Worm (Caenorhabditis elegans): ENCODE results near the gene gst-14.
"Not testable (repeated sequence)": the region's sequence is repeated elsewhere in the genome, so short reads cannot be mapped to it uniquely, and the experiment has no call there.

Gene gst-14

ce11 chrII:13661990-13662389, 46.1 kb upstream of the gst-14 start, which contains the start of gene C31C9.6:
TSS of gene C31C9.6 (minus strand) at chrII:13662090.
- TF ChIP-seq dmd-6 (GFP tag; IDR thresholded peaks at IDR 0.05): peak; percentile 74

DNA sequence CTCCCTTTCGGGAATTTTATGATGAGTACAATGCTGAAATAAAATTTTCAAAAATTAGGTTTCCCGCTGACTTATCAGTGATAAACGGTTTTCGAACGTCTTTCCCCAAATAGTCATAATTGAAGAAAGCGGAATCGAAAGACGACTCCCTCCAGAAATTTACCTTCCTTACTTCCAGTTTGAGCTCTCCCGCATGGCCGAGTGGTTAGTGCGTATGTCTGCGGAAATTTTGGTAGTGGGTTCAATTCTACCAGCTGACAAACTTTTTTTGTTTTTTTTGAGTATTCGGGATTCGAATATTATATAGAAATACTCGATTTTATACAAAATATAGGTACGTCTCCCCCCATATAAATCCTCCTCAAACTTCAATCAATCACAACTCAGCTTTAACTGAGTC, 42.5 kb upstream of the gst-14 start:
- TF ChIP-seq lin-38 (GFP tag; IDR thresholded peaks at IDR 0.05): peak; percentile 60; the same call in 1 of the 2 replicates
- TF ChIP-seq dmd-8 (GFP tag; IDR thresholded peaks at IDR 0.05): peak; percentile 70; the same call in 1 of the 2 replicates
- TF ChIP-seq F26F4.8 (GFP tag; conservative IDR thresholded peaks at IDR 0.05): peak; percentile 77; the same call in 1 of the 2 replicates
- 0 out of 2 replicates have a peak, but pooled peaks have one; percentile 50 for TF ChIP-seq D1046.2 (GFP tag; IDR thresholded peaks at IDR 0.05)
- TF ChIP-seq dmd-6 (GFP tag; IDR thresholded peaks at IDR 0.05): 0 out of 2 replicates have a peak, but pooled peaks have one; percentile 18
- TF ChIP-seq tra-1 (GFP tag; IDR thresholded peaks at IDR 0.05): peak; percentile 68; the same call in 1 of the 2 replicates
- TF ChIP-seq lim-7 (GFP tag; IDR thresholded peaks at IDR 0.05): peak; percentile 88
- 0 out of 2 replicates have a peak, but pooled peaks have one; percentile 50 for TF ChIP-seq ctbp-1 (GFP tag; IDR thresholded peaks at IDR 0.05)
- TF ChIP-seq egl-43 (GFP tag; IDR thresholded peaks at IDR 0.05): peak; percentile 77
- peak; percentile 79 for TF ChIP-seq pha-4 (GFP tag; IDR thresholded peaks at IDR 0.05)
- not testable (repeated sequence) for TF ChIP-seq pha-4 (tag; optimal IDR thresholded peaks at IDR 0.05)
- TF ChIP-seq arid-1 (GFP tag; conservative IDR thresholded peaks at IDR 0.05): peak; percentile 79
- peak; percentile 35; the same call in 1 of the 2 replicates for TF ChIP-seq Y75B8A.6 (GFP tag; IDR thresholded peaks at IDR 0.05)
- TF ChIP-seq snpc-1.2 (GFP tag; IDR thresholded peaks at IDR 0.05): 0 out of 2 replicates have a peak, but pooled peaks have one; percentile 43
- TF ChIP-seq vab-7 (GFP tag; IDR thresholded peaks at IDR 0.05): peak; percentile 49; the same call in 1 of the 2 replicates
- peak; percentile 61; the same call in 1 of the 2 replicates for TF ChIP-seq F44E2.7 (GFP tag; IDR thresholded peaks at IDR 0.05)
- peak; percentile 33; the same call in 1 of the 2 replicates for TF ChIP-seq hmg-1.1 (GFP tag; IDR thresholded peaks at IDR 0.05)

DNA sequence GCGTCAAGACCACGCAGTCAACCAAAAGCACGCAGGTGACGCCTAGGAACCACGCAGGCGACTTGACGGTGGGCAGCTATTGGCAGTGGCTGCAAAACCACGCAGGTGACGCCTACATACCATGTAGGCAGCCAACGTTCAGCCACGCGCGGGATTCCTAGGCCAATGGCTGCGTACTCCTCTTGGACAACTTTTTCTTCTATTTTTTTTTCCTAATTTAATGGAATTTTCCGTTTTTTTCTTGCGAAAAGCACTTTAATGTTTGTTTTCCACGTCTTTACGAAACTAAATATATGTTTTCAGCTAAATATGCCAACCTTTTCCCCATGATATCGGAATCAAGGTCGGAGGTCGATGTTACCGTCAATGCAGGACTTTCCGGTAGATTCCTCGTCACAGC, 38.8 kb upstream of the gst-14 start, which contains the start of gene C31C9.9:
Gene C31C9.9, plus strand, starts transcription at position 301 of the 400 bp plus-strand sequence.
- peak; percentile 55 for TF ChIP-seq set-16 (GFP tag; IDR thresholded peaks at IDR 0.05)

- TF ChIP-seq ZK546.5 (tag; optimal IDR thresholded peaks at IDR 0.05) (no peak), zip-11 (GFP tag; IDR thresholded peaks at IDR 0.05) (no peak), aha-1 (tag) (peak; percentile 83)
These were observed 32.3 kb upstream of the gst-14 start, which contains the start of gene fbxa-169 for ce11 chrII:13648230-13648629. TSS of gene fbxa-169 (plus strand) at chrII:13648530.

DNA sequence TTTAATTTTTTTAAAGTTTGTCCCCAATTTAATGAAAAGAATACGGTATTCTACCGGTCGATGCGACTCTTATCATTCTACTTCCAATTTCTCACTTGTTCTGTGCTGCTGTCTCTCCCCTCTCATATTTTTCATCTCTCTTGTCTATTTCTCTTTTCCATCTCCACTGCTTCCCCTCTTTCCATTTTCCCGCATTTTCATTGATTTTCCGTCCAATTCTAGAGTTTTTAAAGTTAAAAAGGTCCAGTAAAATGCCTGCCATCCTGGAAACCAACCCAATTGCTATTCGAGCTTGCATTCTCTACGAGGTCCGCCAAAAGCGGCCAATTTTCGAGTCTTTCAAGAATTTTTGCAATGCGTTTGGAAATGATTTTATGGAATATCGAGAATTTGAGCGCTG, 25.4 kb upstream of the gst-14 start, which contains the start of gene fbxa-167:
Gene fbxa-167, plus strand, starts transcription at position 179 of the 400 bp plus-strand sequence.
- TF ChIP-seq unc-130 (GFP tag; optimal IDR thresholded peaks at IDR 0.05): no peak
- TF ChIP-seq aha-1 (tag): peak; percentile 16
- peak in 1 of 2 experiments; percentile 15 for TF ChIP-seq lsy-2 (tag; optimal IDR thresholded peaks at IDR 0.05)
- TF ChIP-seq unc-62 (GFP tag; optimal IDR thresholded peaks at IDR 0.05 in 1 of 2): peak in 1 of 2 experiments; percentile 32
- no peak for TF ChIP-seq unc-62 (tag; optimal IDR thresholded peaks at IDR 0.05)

DNA sequence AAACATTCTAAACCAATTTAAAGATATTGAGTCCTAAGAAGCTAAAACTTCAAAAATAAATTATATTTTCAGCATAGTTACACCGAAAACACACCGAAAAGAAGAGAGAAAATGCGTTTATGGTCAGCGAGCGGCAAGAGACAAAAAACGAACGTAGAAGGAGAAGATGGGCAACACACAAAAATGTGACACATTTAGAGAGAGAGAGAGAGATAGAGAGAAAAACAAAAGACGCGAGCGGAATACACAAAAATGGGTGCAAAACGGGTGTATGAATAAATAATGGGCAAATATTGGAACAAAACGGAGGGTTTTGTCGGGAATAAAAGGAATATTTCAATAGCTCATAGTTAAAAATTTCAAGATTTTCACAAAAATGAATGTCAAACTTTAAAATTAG, 24.3 kb upstream of the gst-14 start:
- no peak for TF ChIP-seq dpl-1 (GFP tag; optimal IDR thresholded peaks at IDR 0.05)
- peak in 1 of 2 experiments; percentile 48 for TF ChIP-seq hif-1 (tag; optimal IDR thresholded peaks at IDR 0.05)
- peak; percentile 53 for TF ChIP-seq aha-1 (tag)
- peak; percentile 60 for TF ChIP-seq nhr-77 (tag; optimal IDR thresholded peaks at IDR 0.05)
- TF ChIP-seq lsy-2 (tag; optimal IDR thresholded peaks at IDR 0.05): peak in 1 of 2 experiments; percentile 58
- peak; percentile 35 for TF ChIP-seq dve-1 (tag; optimal IDR thresholded peaks at IDR 0.05; ENCODE audit: insufficient read depth)
- peak in 1 of 2 experiments; percentile 80 for TF ChIP-seq mdl-1 (tag; optimal IDR thresholded peaks at IDR 0.05)
- TF ChIP-seq spr-3 (GFP tag; optimal IDR thresholded peaks at IDR 0.05): no peak
- no peak for TF ChIP-seq ama-1 (optimal IDR thresholded peaks at IDR 0.05)
- no peak for TF ChIP-seq lim-7 (GFP tag; IDR thresholded peaks at IDR 0.05)
- TF ChIP-seq nhr-48 (tag; optimal IDR thresholded peaks at IDR 0.05): peak; percentile 90
- peak; percentile 58 for TF ChIP-seq hlh-11 (tag; optimal IDR thresholded peaks at IDR 0.05)
- TF ChIP-seq tra-1 (GFP tag; IDR thresholded peaks at IDR 0.05): 0 out of 2 replicates have a peak, but pooled peaks have one; percentile 17
- TF ChIP-seq hlh-30 (tag; optimal IDR thresholded peaks at IDR 0.05; ENCODE audit: insufficient read depth): peak; percentile 79
- TF ChIP-seq fos-1 (tag; optimal IDR thresholded peaks at IDR 0.05): no peak
- TF ChIP-seq daf-16 (GFP tag; optimal IDR thresholded peaks at IDR 0.05): no peak
- peak; percentile 26 for TF ChIP-seq daf-16 (tag; optimal IDR thresholded peaks at IDR 0.05)
- peak; percentile 36 for TF ChIP-seq mes-2 (tag; optimal IDR thresholded peaks at IDR 0.05; ENCODE audit: poor library complexity, severe bottlenecking)
- TF ChIP-seq dmd-6 (GFP tag; IDR thresholded peaks at IDR 0.05): peak; percentile 41
- TF ChIP-seq mep-1 (tag; optimal IDR thresholded peaks at IDR 0.05): peak; percentile 18
- peak; percentile 11 for TF ChIP-seq nhr-6 (tag; optimal IDR thresholded peaks at IDR 0.05)
